Worm (Caenorhabditis elegans) whole organism, L4/young adult: Measurements from ENCODE around the gene T03F6.10.

Source experiments
- dao-5 ChIP-seq: sonication (generic microtip); optimal IDR thresholded peaks from 2 replicates; lab custom pipeline; 2016; ENCODE audit warnings: missing genotype, missing genetic modification characterization, moderate library complexity, missing compliant biosample characterization
- him-1 ChIP-seq: sonication (generic microtip); optimal IDR thresholded peaks from 2 replicates; lab custom pipeline; 2016; ENCODE audit warnings: missing genotype, missing genetic modification reagents, missing genetic modification characterization, missing compliant biosample characterization

DNA sequence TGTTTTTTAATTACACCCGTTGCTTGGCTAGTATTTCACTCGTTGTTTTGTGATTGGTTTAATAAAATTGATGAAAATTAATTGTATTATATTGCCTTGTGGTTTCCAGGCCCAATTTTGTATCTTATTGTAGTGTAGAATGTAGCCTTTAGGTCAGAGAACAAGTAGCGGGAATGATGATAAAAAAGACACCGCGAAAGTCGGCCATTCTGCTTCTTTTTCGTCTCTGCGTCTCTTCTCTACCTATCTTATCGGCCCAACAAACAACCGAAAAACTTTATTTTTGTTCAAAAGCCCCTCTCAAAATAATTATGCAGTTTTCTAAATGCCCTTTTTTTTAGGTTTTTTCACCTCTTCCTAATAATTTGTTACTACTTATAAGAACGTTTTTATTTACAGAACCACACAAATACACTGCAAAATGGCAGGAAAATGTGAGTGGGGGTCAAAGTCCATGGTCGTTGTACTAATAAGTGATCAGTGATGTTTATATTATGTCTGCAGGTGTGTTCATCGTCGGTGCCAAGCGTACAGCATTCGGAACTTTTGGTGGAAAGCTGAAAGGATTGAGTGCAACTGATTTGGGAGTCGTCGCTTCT lies 33.5 kb downstream of the T03F6.10 start, which contains the start of gene acaa-2:
- TF ChIP-seq dao-5 (tag; lab: Kevin White, UChicago) (peak; percentile 27), him-1 (tag; lab: Kevin White, UChicago) (no peak)
